Worm (Caenorhabditis elegans): ENCODE results near the gene B0284.3.

DNA sequence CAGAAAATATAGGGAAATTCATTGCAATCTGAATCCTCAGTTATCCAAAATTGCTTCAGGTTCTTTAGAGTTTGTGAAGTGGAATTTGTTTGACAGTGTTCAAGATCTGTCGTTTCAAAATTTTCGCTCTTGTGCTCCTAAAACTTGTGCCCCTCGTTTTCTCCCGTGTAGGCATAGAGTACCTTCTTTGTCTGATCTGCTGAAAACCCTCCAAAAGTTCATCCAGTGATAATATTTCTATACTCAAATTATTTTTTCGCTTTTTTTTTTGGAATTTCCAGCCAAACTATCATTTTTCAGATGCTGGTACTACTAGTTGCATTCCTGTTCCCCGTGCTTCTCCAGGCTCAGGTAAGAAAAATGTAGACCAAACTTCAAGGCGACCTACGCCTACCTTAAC lies 14.9 kb upstream of the B0284.3 start, which contains the start of gene R07E5.4:
- TF ChIP-seq him-1 (tag; optimal IDR thresholded peaks at IDR 0.05) (no peak), W03F9.2 (tag; optimal IDR thresholded peaks at IDR 0.05) (no peak), dao-5 (tag; optimal IDR thresholded peaks at IDR 0.05) (no peak)
